Fruit fly (Drosophila melanogaster) whole organism, wandering third instar larva: ENCODE data around the gene shams.
A peak's percentile ranks its signal among the peaks of the same experiment; 100 is the strongest.

Source experiments
- Abd-B ChIP-seq: fragments of >200 bp; optimal IDR thresholded peaks from 2 replicates; lab custom pipeline; 2017; ENCODE audit warnings: missing biosample characterization, missing genetic modification characterization
- CG32264 ChIP-seq: fragments of 200-800 bp; sonication (Bioruptor generic); optimal IDR thresholded peaks from 2 replicates; lab custom pipeline; 2016; ENCODE audit warnings: missing biosample characterization, missing genetic modification characterization
- CG9705 ChIP-seq: fragments of 200-800 bp; sonication (Bioruptor generic); optimal IDR thresholded peaks from 2 replicates; lab custom pipeline; 2018; ENCODE audit warnings: missing biosample characterization, mild to moderate bottlenecking, missing genetic modification characterization
- CrebA ChIP-seq: fragments of 200-800 bp; sonication (Bioruptor generic); optimal IDR thresholded peaks from 2 replicates; lab custom pipeline; 2016; ENCODE audit warnings: missing biosample characterization, mild to moderate bottlenecking, missing genetic modification characterization, borderline replicate concordance
- Dfd ChIP-seq: fragments of >200 bp; optimal IDR thresholded peaks from 2 replicates; lab custom pipeline; 2017; ENCODE audit warnings: missing biosample characterization, missing genetic modification characterization
- Dif ChIP-seq: fragments of 200-275, 200-300 bp; sonication (Bioruptor generic); optimal IDR thresholded peaks from 2 replicates; lab custom pipeline; 2018; ENCODE audit warnings: missing biosample characterization, missing genetic modification characterization; ENCODE audit not compliant: partially characterized antibody
- GATAd ChIP-seq: sonication (Bioruptor generic); optimal IDR thresholded peaks from 2 replicates; lab custom pipeline; 2016; ENCODE audit warnings: missing biosample characterization, missing genetic modification characterization
- HLH106 ChIP-seq: fragments of 200-800 bp; optimal IDR thresholded peaks from 3 replicates; lab custom pipeline; 2019; ENCODE audit warnings: missing biosample characterization, mild to moderate bottlenecking, missing genetic modification characterization, moderate library complexity
- Hnf4 ChIP-seq: fragments of 200-800 bp; sonication (Bioruptor generic); optimal IDR thresholded peaks from 2 replicates; lab custom pipeline; 2016; ENCODE audit warnings: missing biosample characterization, mild to moderate bottlenecking, missing genetic modification characterization
- Hr78 ChIP-seq: fragments of >200 bp; optimal IDR thresholded peaks from 2 replicates; lab custom pipeline; 2017; ENCODE audit warnings: missing biosample characterization, missing genetic modification characterization
- Hr83 ChIP-seq: fragments of 200-300 bp; sonication (Bioruptor generic); optimal IDR thresholded peaks from 2 replicates; lab custom pipeline; 2016; ENCODE audit warnings: missing biosample characterization, mild to moderate bottlenecking, missing genetic modification characterization, moderate library complexity; ENCODE audit not compliant: poor library complexity, severe bottlenecking
- Jra ChIP-seq: sonication (Bioruptor generic); optimal IDR thresholded peaks from 2 replicates; lab custom pipeline; 2016; ENCODE audit warnings: missing biosample characterization, missing genetic modification characterization
- Mio ChIP-seq: sonication (Bioruptor generic); optimal IDR thresholded peaks from 2 replicates; lab custom pipeline; 2016; ENCODE audit warnings: missing biosample characterization, missing genetic modification characterization
- Myc ChIP-seq: fragments of >200 bp; optimal IDR thresholded peaks from 2 replicates; lab custom pipeline; 2017
- N ChIP-seq: fragments of >200 bp; optimal IDR thresholded peaks from 2 replicates; lab custom pipeline; 2018; ENCODE audit warnings: missing biosample characterization, missing external identifiers, missing genetic modification characterization
- OdsH ChIP-seq: fragments of 200-800 bp; sonication (Bioruptor generic); optimal IDR thresholded peaks from 2 replicates; lab custom pipeline; 2016; ENCODE audit warnings: missing biosample characterization, mild to moderate bottlenecking, missing genetic modification characterization
- Rel ChIP-seq, 2 experiments: fragments of 200-800 bp; sonication (Bioruptor generic) in 1 of 2; optimal IDR thresholded peaks; 2 replicates in 1 of 2; 3 replicates in 1 of 2; lab custom pipeline; 2016 to 2019; ENCODE audit warnings: mild to moderate bottlenecking in 2 of 2, missing biosample characterization in 2 of 2, missing genetic modification characterization in 2 of 2, moderate library complexity in 1 of 2
- Sp1 ChIP-seq: fragments of 200-800 bp; sonication (Bioruptor generic); optimal IDR thresholded peaks from 3 replicates; lab custom pipeline; 2019; ENCODE audit warnings: missing biosample characterization, mild to moderate bottlenecking, missing genetic modification characterization, moderate library complexity
- Vsx2 ChIP-seq: fragments of 200-300, 225-300 bp; sonication (Bioruptor generic); optimal IDR thresholded peaks from 2 replicates; lab custom pipeline; 2018; ENCODE audit warnings: missing biosample characterization, missing genetic modification characterization; ENCODE audit not compliant: partially characterized antibody
- br ChIP-seq: fragments of 200-800 bp; sonication (Bioruptor generic); optimal IDR thresholded peaks from 2 replicates; lab custom pipeline; 2016; ENCODE audit warnings: missing biosample characterization, missing genetic modification characterization
- dl ChIP-seq, 2 experiments: fragments of 175-275, 200-275 bp in 1 of 2; fragments of 200-275 bp in 1 of 2; sonication (Bioruptor generic); optimal IDR thresholded peaks; lab custom pipeline; 2018; ENCODE audit warnings: mild to moderate bottlenecking in 2 of 2, missing biosample characterization in 2 of 2, missing genetic modification characterization in 2 of 2, moderate library complexity in 2 of 2; ENCODE audit not compliant: partially characterized antibody in 2 of 2, insufficient read depth in 1 of 2
- dmrt93B ChIP-seq: fragments of 200-800 bp; sonication (Bioruptor generic); optimal IDR thresholded peaks from 2 replicates; lab custom pipeline; 2018; ENCODE audit warnings: missing biosample characterization, mild to moderate bottlenecking, missing genetic modification characterization
- dsf ChIP-seq: sonication (Bioruptor generic); optimal IDR thresholded peaks from 2 replicates; lab custom pipeline; 2016; ENCODE audit warnings: missing biosample characterization, missing genetic modification characterization, borderline replicate concordance
- ey ChIP-seq: fragments of 200-800 bp; sonication (Bioruptor generic); optimal IDR thresholded peaks from 2 replicates; lab custom pipeline; 2016; ENCODE audit warnings: missing biosample characterization, missing genetic modification characterization
- foxo ChIP-seq, 2 experiments: fragments of 200-800 bp; sonication (Bioruptor generic); optimal IDR thresholded peaks; 2 replicates in 1 of 2; 3 replicates in 1 of 2; lab custom pipeline; 2016 to 2017; ENCODE audit warnings: missing biosample characterization in 2 of 2, missing genetic modification characterization in 2 of 2
- fru ChIP-seq: fragments of 200-800 bp; sonication (Bioruptor generic); optimal IDR thresholded peaks from 3 replicates; lab custom pipeline; 2016; ENCODE audit warnings: missing biosample characterization, mild to moderate bottlenecking, missing genetic modification characterization
- h ChIP-seq: fragments of 200-800 bp; sonication (Bioruptor generic); optimal IDR thresholded peaks from 3 replicates; lab custom pipeline; 2016; ENCODE audit warnings: missing biosample characterization, mild to moderate bottlenecking, missing genetic modification characterization
- jim ChIP-seq: fragments of 175-275, 200-325 bp; sonication (Bioruptor generic); optimal IDR thresholded peaks from 2 replicates; lab custom pipeline; 2016; ENCODE audit warnings: missing biosample characterization, mild to moderate bottlenecking, missing genetic modification characterization
- lola ChIP-seq: fragments of >200 bp; optimal IDR thresholded peaks from 2 replicates; lab custom pipeline; 2017; ENCODE audit warnings: missing biosample characterization, missing genetic modification characterization
- pan ChIP-seq: fragments of >200 bp; optimal IDR thresholded peaks from 2 replicates; lab custom pipeline; 2017
- psq ChIP-seq: fragments of 200-800 bp; sonication (Bioruptor generic); optimal IDR thresholded peaks from 3 replicates; lab custom pipeline; 2017; ENCODE audit warnings: missing biosample characterization, mild to moderate bottlenecking, missing genetic modification characterization, moderate library complexity
- rgr ChIP-seq: fragments of 200-800 bp; sonication (Bioruptor generic); optimal IDR thresholded peaks from 3 replicates; lab custom pipeline; 2016; ENCODE audit warnings: missing biosample characterization, mild to moderate bottlenecking, missing genetic modification characterization
- sage ChIP-seq: fragments of 200-800 bp; sonication (Bioruptor generic); optimal IDR thresholded peaks from 2 replicates; lab custom pipeline; 2016; ENCODE audit warnings: missing biosample characterization, mild to moderate bottlenecking, missing genetic modification characterization
- sv ChIP-seq: fragments of 200-800 bp; sonication (Bioruptor generic); optimal IDR thresholded peaks from 3 replicates; lab custom pipeline; 2016; ENCODE audit warnings: missing biosample characterization, missing genetic modification characterization
- tai ChIP-seq: sonication (Bioruptor generic); optimal IDR thresholded peaks from 2 replicates; lab custom pipeline; 2016; ENCODE audit warnings: missing biosample characterization, missing genetic modification characterization
- usp ChIP-seq: fragments of >200 bp; optimal IDR thresholded peaks from 2 replicates; lab custom pipeline; 2017; ENCODE audit warnings: missing biosample characterization, missing genetic modification characterization
- woc ChIP-seq: sonication (Bioruptor generic); optimal IDR thresholded peaks from 2 replicates; lab custom pipeline; 2016; ENCODE audit warnings: missing biosample characterization, mild to moderate bottlenecking, missing genetic modification characterization

The shams gene

DNA sequence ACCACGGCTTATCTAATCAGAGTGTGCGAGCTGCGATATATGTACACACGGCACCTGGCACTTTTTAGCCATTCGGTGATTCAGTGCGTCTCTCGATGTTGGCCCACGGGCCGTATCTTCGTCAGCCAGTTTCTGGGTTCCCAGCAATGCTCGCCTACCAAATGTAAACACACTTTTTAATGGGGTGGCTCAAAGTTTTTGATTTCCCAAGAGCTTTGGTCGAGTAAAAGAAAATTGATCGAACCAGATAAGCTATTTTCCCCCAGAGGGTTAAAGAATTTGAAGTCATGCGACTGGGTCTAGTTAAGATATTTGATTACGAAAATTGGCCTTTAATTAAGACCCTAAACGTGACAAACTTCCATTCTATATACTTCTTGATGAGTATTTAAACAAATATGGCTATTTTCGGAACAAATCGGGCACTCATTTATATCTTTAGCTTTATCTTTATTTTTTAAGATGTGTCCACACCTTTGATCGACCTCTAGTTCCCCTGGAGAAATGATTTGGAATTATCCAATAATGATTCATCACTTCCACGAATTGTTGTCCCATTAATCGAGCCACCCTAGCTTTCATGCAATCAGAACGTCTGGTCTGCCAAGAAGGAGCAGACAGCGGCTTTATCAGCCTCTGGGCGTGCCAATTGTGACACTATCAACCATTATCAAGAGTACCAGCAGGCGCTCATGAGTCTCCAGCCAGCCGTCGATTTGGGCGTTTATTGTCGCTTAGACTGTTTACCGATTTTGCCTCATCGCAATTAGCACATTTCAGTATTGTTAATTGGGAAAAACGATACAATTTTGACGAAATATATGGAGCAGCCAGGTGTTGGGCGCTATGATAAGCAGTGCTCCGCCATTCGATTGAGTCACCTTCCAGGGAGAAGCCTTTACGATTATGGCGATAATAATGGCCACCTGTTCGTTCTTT lies 46.9 kb downstream of the shams start:
- TF ChIP-seq dmrt93B (GFP tag; lab: Kevin White, UChicago) (no peak), psq (GFP tag; lab: Kevin White, UChicago) (peak; percentile 60), Mio (peak; percentile 39), OdsH (GFP tag; lab: Kevin White, UChicago) (peak; percentile 71), Hr83 (GFP tag; lab: Kevin White, UChicago) (peak; percentile 8), Hr78 (GFP tag; lab: Kevin White, UChicago) (no peak), sage (no peak), rgr (GFP tag; lab: Kevin White, UChicago) (peak; percentile 69), Rel (GFP tag; optimal IDR thresholded peaks at IDR 0.05; lab: Kevin White, UChicago) (no peak), Rel (tag; optimal IDR thresholded peaks at IDR 0.05; lab: Kevin White, UChicago) (peak; percentile 13), dl (GFP tag; optimal IDR thresholded peaks at IDR 0.05; lab: Kevin White, UChicago; ENCODE audit: insufficient read depth in 1 of 2, partially characterized antibody in 2 of 2) (no peak), h (peak; percentile 77), woc (GFP tag; lab: Kevin White, UChicago) (no peak), Sp1 (GFP tag; lab: Kevin White, UChicago) (peak; percentile 79), CG9705 (GFP tag; lab: Kevin White, UChicago) (peak; percentile 2), CG32264 (peak; percentile 79), jim (GFP tag; lab: Kevin White, UChicago) (no peak), foxo (GFP tag; optimal IDR thresholded peaks at IDR 0.05; lab: Kevin White, UChicago) (peak; percentile 72 to 81), Dif (GFP tag; lab: Kevin White, UChicago) (peak; percentile 45), Jra (GFP tag; lab: Kevin White, UChicago) (peak; percentile 50), ey (GFP tag; lab: Kevin White, UChicago) (peak; percentile 72)

DNA sequence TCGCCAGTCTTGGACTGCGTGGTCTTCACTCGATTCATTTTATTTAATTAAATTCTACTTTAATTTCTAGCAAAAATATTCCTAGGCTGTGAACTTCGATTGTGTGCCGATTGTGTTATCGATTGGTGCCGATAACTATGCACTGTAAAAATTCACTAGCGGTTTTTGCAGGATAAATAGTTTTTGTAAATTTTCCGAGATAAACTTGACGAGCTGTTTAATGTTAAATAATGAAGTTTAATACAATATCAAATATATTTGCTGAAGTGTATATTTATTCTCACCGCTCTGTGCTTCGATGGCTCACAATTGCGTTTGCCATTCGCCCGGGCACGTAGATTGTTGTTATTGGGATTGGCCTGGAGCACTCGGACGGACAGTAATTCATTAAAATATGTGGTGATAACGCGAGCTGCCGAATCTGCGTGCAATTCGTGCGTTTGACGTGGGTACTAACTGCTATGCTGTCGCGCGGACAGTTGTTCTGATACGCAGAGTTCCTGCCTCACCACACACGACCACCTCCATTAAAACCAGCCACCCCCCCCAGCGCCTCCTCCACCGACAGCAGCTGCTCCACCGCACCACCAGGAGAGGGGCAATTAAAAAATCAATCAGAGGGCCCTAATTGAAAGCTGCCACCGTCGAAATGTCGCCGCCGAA lies 49.4 kb downstream of the shams start, which contains the start of the genes EMC6 and Hr96:
TSS of gene EMC6 (minus strand) at position 123 of the 663 bp plus-strand sequence.
TSS of gene Hr96 (plus strand) at position 341 of the 663 bp plus-strand sequence.
- no peak for TF ChIP-seq dmrt93B (GFP tag; lab: Kevin White, UChicago)
- TF ChIP-seq Hnf4 (GFP tag; lab: Kevin White, UChicago) = no peak
- peak; percentile 85 for TF ChIP-seq dsf (GFP tag; lab: Kevin White, UChicago)
- no peak for TF ChIP-seq N (GFP tag; lab: Kevin White, UChicago)
- TF ChIP-seq HLH106 (tag; lab: Kevin White, UChicago) = peak; percentile 92
- TF ChIP-seq Hr78 (GFP tag; lab: Kevin White, UChicago) = no peak
- peak; percentile 54 for TF ChIP-seq Vsx2
- TF ChIP-seq br = peak; percentile 93
- TF ChIP-seq OdsH (GFP tag; lab: Kevin White, UChicago) = peak; percentile 87
- no peak for TF ChIP-seq Abd-B (GFP tag; lab: Kevin White, UChicago)
- TF ChIP-seq tai (GFP tag; lab: Kevin White, UChicago) = no peak
- TF ChIP-seq sv (GFP tag; lab: Kevin White, UChicago) = peak; percentile 95
- no peak for TF ChIP-seq Dif (GFP tag; lab: Kevin White, UChicago)
- TF ChIP-seq Jra (GFP tag; lab: Kevin White, UChicago) = peak; percentile 93
- TF ChIP-seq Rel (GFP tag; optimal IDR thresholded peaks at IDR 0.05; lab: Kevin White, UChicago) = no peak
- peak; percentile 76 for TF ChIP-seq Rel (tag; optimal IDR thresholded peaks at IDR 0.05; lab: Kevin White, UChicago)
- TF ChIP-seq jim (GFP tag; lab: Kevin White, UChicago) = peak; percentile 70
- TF ChIP-seq lola (GFP tag; lab: Kevin White, UChicago) = no peak
- no peak for TF ChIP-seq Dfd (GFP tag; lab: Kevin White, UChicago)
- peak; percentile 92 for TF ChIP-seq ey (GFP tag; lab: Kevin White, UChicago)
- no peak for TF ChIP-seq sage
- TF ChIP-seq Hr83 (GFP tag; lab: Kevin White, UChicago) = peak; percentile 98
- TF ChIP-seq Myc (lab: Kevin White, UChicago) = peak; percentile 46
- peak; percentile 90 for TF ChIP-seq Sp1 (GFP tag; lab: Kevin White, UChicago)
- TF ChIP-seq h = peak; percentile 95
- TF ChIP-seq woc (GFP tag; lab: Kevin White, UChicago) = peak; percentile 85
- peak; percentile 84 for TF ChIP-seq GATAd (GFP tag; lab: Kevin White, UChicago)
- TF ChIP-seq foxo (GFP tag; optimal IDR thresholded peaks at IDR 0.05; lab: Kevin White, UChicago) = peak; percentile 14 to 94
- peak; percentile 94 for TF ChIP-seq rgr (GFP tag; lab: Kevin White, UChicago)
- no peak for TF ChIP-seq pan (lab: Kevin White, UChicago)
- TF ChIP-seq CG32264 = peak; percentile 87
- peak; percentile 88 for TF ChIP-seq CG9705 (GFP tag; lab: Kevin White, UChicago)
- TF ChIP-seq fru = peak; percentile 93
- no peak for TF ChIP-seq CrebA (GFP tag; lab: Kevin White, UChicago)
- no peak for TF ChIP-seq dl (GFP tag; optimal IDR thresholded peaks at IDR 0.05; lab: Kevin White, UChicago; ENCODE audit: insufficient read depth in 1 of 2, partially characterized antibody in 2 of 2)
- TF ChIP-seq usp (GFP tag; lab: Kevin White, UChicago) = no peak
- TF ChIP-seq psq (GFP tag; lab: Kevin White, UChicago) = peak; percentile 83
- TF ChIP-seq Mio = peak; percentile 60
- TF ChIP-seq, all 38 proteins: peak for 23
